Fruit fly (Drosophila melanogaster) whole organism, prepupa: ENCODE measurements around the gene slmo.

Source experiments
- Blimp-1 ChIP-seq: fragments of 200-800 bp; sonication (Bioruptor generic); optimal IDR thresholded peaks from 3 replicates; lab custom pipeline; 2017; ENCODE audit warnings: missing biosample characterization, missing genetic modification characterization, mild to moderate bottlenecking, moderate library complexity, missing genetic modification reagents
- CG10631 ChIP-seq: fragments of 200-800 bp; sonication (Bioruptor generic); optimal IDR thresholded peaks from 2 replicates; lab custom pipeline; 2016; ENCODE audit warnings: missing biosample characterization, missing genetic modification characterization
- CG10669 ChIP-seq: fragments of 200-800 bp; sonication (Bioruptor generic); optimal IDR thresholded peaks from 3 replicates; lab custom pipeline; 2018; ENCODE audit warnings: missing biosample characterization, mild to moderate bottlenecking, missing genetic modification characterization, moderate library complexity
- CG11762 ChIP-seq: fragments of 200-800 bp; sonication (Bioruptor generic); optimal IDR thresholded peaks from 3 replicates; lab custom pipeline; 2016; ENCODE audit warnings: missing biosample characterization, missing genetic modification characterization; ENCODE audit not compliant: insufficient read depth
- CG11902 ChIP-seq: fragments of 200-800 bp; sonication (Bioruptor generic); optimal IDR thresholded peaks from 3 replicates; lab custom pipeline; 2016; ENCODE audit warnings: missing biosample characterization, missing genetic modification characterization
- CG15336 ChIP-seq: fragments of 200-800 bp; sonication (Bioruptor generic); IDR thresholded peaks from 2 replicates; pipeline ENCODE4 v1.3.6; 2022; ENCODE audit warnings: missing biosample characterization, missing genetic modification characterization
- CG1621 ChIP-seq: fragments of 200-800 bp; sonication (Bioruptor generic); optimal IDR thresholded peaks from 3 replicates; lab custom pipeline; 2018; ENCODE audit warnings: missing biosample characterization, mild to moderate bottlenecking, missing genetic modification characterization
- CG31627 ChIP-seq: fragments of 200-800 bp; sonication (Bioruptor generic); optimal IDR thresholded peaks from 3 replicates; lab custom pipeline; 2016; ENCODE audit warnings: missing biosample characterization, missing genetic modification characterization
- CG3919 ChIP-seq: fragments of 200-800 bp; sonication (Bioruptor generic); optimal IDR thresholded peaks from 3 replicates; lab custom pipeline; 2016; ENCODE audit warnings: missing biosample characterization, missing genetic modification characterization
- CG4318 ChIP-seq: fragments of 200-800 bp; sonication (Bioruptor generic); optimal IDR thresholded peaks from 3 replicates; lab custom pipeline; 2017; ENCODE audit warnings: missing biosample characterization, mild to moderate bottlenecking, missing genetic modification characterization
- CG6792 ChIP-seq: fragments of 200-800 bp; sonication (Bioruptor generic); optimal IDR thresholded peaks from 3 replicates; lab custom pipeline; 2016; ENCODE audit warnings: missing biosample characterization, missing genetic modification characterization
- CG6808 ChIP-seq: fragments of 200-800 bp; sonication (Bioruptor generic); optimal IDR thresholded peaks from 3 replicates; lab custom pipeline; 2017; ENCODE audit warnings: missing biosample characterization, missing genetic modification characterization, mild to moderate bottlenecking, moderate library complexity, missing genetic modification reagents
- CG8119 ChIP-seq: fragments of 200-800 bp; sonication (Bioruptor generic); IDR thresholded peaks from 3 replicates; pipeline ENCODE4 v1.3.6; 2022; ENCODE audit warnings: missing biosample characterization, missing genetic modification characterization
- Eip75B ChIP-seq: fragments of 200-800 bp; sonication (Bioruptor generic); optimal IDR thresholded peaks from 3 replicates; lab custom pipeline; 2016; ENCODE audit warnings: missing biosample characterization, missing genetic modification characterization
- Eip93F ChIP-seq: fragments of 200-800 bp; sonication (Bioruptor generic); optimal IDR thresholded peaks from 2 replicates; lab custom pipeline; 2016; ENCODE audit warnings: missing biosample characterization, mild to moderate bottlenecking, missing genetic modification characterization
- Ets21C ChIP-seq: fragments of 200-800 bp; sonication (Bioruptor generic); optimal IDR thresholded peaks from 3 replicates; lab custom pipeline; 2016; ENCODE audit warnings: missing biosample characterization, missing genetic modification characterization
- Gug ChIP-seq: fragments of 200-800 bp; sonication (Bioruptor generic); IDR thresholded peaks from 2 replicates; pipeline ENCODE4 v1.3.6; 2022; ENCODE audit warnings: missing biosample characterization, missing genetic modification characterization
- Hr39 ChIP-seq: fragments of 200-800 bp; sonication (Bioruptor generic); optimal IDR thresholded peaks from 2 replicates; lab custom pipeline; 2016; ENCODE audit warnings: missing biosample characterization, missing genetic modification characterization
- Hr4 ChIP-seq: fragments of 200-800 bp; sonication (Bioruptor generic); optimal IDR thresholded peaks from 3 replicates; lab custom pipeline; 2016; ENCODE audit warnings: missing biosample characterization, missing genetic modification characterization
- Smox ChIP-seq: fragments of 200-800 bp; sonication (Bioruptor generic); optimal IDR thresholded peaks from 3 replicates; lab custom pipeline; 2016; ENCODE audit warnings: missing biosample characterization, missing genetic modification characterization
- Sox102F ChIP-seq: fragments of 200-800 bp; sonication (Bioruptor generic); optimal IDR thresholded peaks from 2 replicates; lab custom pipeline; 2016; ENCODE audit warnings: missing biosample characterization, mild to moderate bottlenecking, missing genetic modification characterization
- Sox14 ChIP-seq: fragments of 200-800 bp; sonication (Bioruptor generic); optimal IDR thresholded peaks from 3 replicates; lab custom pipeline; 2016; ENCODE audit warnings: missing biosample characterization, missing genetic modification characterization
- Sox15 ChIP-seq: fragments of 200-800 bp; sonication (Bioruptor generic); optimal IDR thresholded peaks from 3 replicates; lab custom pipeline; 2016; ENCODE audit warnings: missing biosample characterization, missing genetic modification characterization
- achi ChIP-seq: fragments of 200-800 bp; sonication (Bioruptor generic); optimal IDR thresholded peaks from 3 replicates; lab custom pipeline; 2016; ENCODE audit warnings: missing biosample characterization, missing genetic modification characterization
- acj6 ChIP-seq: fragments of 200-800 bp; sonication (Bioruptor generic); optimal IDR thresholded peaks from 3 replicates; lab custom pipeline; 2016; ENCODE audit warnings: missing biosample characterization, missing genetic modification characterization
- dac ChIP-seq: fragments of 200-800 bp; sonication (Bioruptor generic); optimal IDR thresholded peaks from 2 replicates; lab custom pipeline; 2017; ENCODE audit warnings: missing biosample characterization, mild to moderate bottlenecking, missing genetic modification characterization
- eg ChIP-seq: fragments of 200-800 bp; sonication (Bioruptor generic); IDR thresholded peaks from 3 replicates; pipeline ENCODE4 v1.3.6; 2022; ENCODE audit warnings: missing biosample characterization, missing genetic modification characterization
- fd59A ChIP-seq: fragments of 200-800 bp; sonication (Bioruptor generic); optimal IDR thresholded peaks from 2 replicates; lab custom pipeline; 2017; ENCODE audit warnings: missing biosample characterization, mild to moderate bottlenecking, missing genetic modification characterization, missing genetic modification reagents
- fd85E ChIP-seq: fragments of 200-800 bp; sonication (Bioruptor generic); optimal IDR thresholded peaks from 3 replicates; lab custom pipeline; 2016; ENCODE audit warnings: missing biosample characterization, missing genetic modification characterization
- net ChIP-seq: fragments of 200-800 bp; sonication (Bioruptor generic); optimal IDR thresholded peaks from 3 replicates; lab custom pipeline; 2016; ENCODE audit warnings: missing biosample characterization, missing genetic modification characterization
- salr ChIP-seq, 2 experiments: fragments of 200-800 bp; sonication (Bioruptor generic); optimal IDR thresholded peaks; 3 replicates each; lab custom pipeline; 2016 to 2018; ENCODE audit warnings: missing biosample characterization in 2 of 2, missing genetic modification characterization in 2 of 2, mild to moderate bottlenecking in 1 of 2
- svp ChIP-seq: fragments of 200-800 bp; sonication (Bioruptor generic); peaks from one replicate; lab custom pipeline; 2016; ENCODE audit warnings: missing biosample characterization, missing genetic modification characterization
- vri ChIP-seq: fragments of 200-800 bp; sonication (Bioruptor generic); optimal IDR thresholded peaks from 3 replicates; lab custom pipeline; 2016; ENCODE audit warnings: missing biosample characterization, mild to moderate bottlenecking, missing genetic modification characterization

Gene slmo

DNA sequence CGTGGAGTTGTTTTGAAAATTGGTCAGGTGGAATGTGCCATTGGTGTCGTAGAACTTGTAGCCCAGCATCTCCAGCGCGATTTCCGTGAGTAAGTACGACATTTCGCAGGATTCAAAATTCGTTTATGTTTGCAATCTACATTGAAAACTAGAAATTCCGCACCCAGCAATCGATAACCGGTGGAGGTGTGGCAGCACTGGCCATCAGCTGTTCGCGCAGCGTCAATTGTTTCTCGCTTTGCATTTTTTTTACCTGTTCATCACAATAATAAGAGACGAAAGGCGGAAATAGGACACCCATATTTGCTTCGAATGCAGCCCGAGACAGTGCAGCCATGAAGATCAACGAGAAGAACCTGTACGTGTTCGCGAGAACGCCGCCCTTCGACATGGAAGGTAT, at the start of gene slmo, which contains the start of gene CG34179:
slmo (minus strand) TSS at position 165 of the 400 bp plus-strand sequence.
CG34179 (minus strand) TSS at position 165 of the 400 bp plus-strand sequence.
- TF ChIP-seq vri (no peak), CG31627 (no peak), Ets21C (GFP tag; lab: Kevin White, UChicago) (no peak), CG15336 (GFP tag; lab: Robert Waterston, UW) (no peak), dac (GFP tag; lab: Kevin White, UChicago) (no peak), Hr4 (GFP tag; lab: Kevin White, UChicago) (no peak), CG4318 (GFP tag; lab: Kevin White, UChicago) (no peak), CG1621 (tag; lab: Kevin White, UChicago) (no peak), Gug (GFP tag; lab: Robert Waterston, UW) (no peak), achi (GFP tag; lab: Kevin White, UChicago) (no peak), Hr39 (no peak)
- TF ChIP-seq, all 60 proteins: peak for 0

dm6 chr2L:6092300-6092699, 43.8 kb upstream of the slmo start:
- TF ChIP-seq CG10669 (GFP tag; lab: Kevin White, UChicago) (no peak), achi (GFP tag; lab: Kevin White, UChicago) (no peak), CG3919 (GFP tag; lab: Kevin White, UChicago) (no peak), CG6792 (no peak), eg (no peak), CG11762 (GFP tag; lab: Kevin White, UChicago) (no peak), Sox102F (GFP tag; lab: Kevin White, UChicago) (no peak), salr (GFP tag; optimal IDR thresholded peaks at IDR 0.05; lab: Kevin White, UChicago) (no peak), Blimp-1 (GFP tag; lab: Kevin White, UChicago) (no peak), CG4318 (GFP tag; lab: Kevin White, UChicago) (no peak), Smox (GFP tag; lab: Kevin White, UChicago) (no peak), Sox15 (no peak), fd85E (GFP tag; lab: Kevin White, UChicago) (no peak)

DNA sequence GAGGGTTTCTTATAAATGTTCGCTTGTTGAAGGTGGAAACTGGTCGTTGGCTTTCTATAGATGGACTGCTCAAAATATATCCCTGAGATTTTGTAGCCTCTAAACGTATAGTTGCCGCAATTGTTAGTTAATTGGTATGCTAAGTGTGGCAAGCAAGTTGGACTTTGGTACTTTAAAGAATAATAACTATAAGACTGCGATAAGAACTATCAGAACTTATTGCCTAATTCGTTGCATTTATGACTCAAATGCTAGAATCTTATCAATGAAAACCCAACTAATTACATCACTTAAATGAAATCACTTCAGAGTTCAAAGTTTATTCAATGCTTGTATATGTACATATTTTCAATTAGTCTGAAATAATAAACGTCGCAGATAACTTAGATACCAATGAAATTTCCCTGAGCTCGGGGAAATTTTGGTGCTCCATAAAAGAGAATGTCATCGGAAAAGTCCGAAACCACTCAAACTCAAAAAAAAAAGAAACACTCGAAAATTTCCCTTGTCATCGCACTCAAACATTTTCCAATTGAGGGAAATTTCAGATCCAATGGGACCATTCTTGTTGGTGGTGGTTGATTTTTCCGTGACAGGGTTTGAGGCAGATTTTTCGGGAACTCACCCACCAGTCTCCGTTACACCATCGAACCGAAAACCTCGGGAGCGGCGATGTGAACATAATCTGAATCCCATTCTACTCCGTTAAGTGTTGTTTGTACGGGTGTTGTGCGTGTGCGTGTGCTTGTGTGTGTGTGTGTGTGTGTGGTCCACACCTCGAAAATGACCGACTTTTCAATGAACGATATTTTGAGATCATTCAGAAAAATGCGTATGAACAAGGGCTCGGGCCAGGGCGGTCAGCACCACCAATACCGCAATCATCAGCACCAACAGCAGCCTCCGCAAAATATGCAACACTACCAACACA, 42.5 kb upstream of the slmo start, which contains the start of gene CG45075:
CG45075 (plus strand) TSS at position 627 of the 931 bp plus-strand sequence.
- TF ChIP-seq CG11902 (GFP tag; lab: Kevin White, UChicago), result no peak
- TF ChIP-seq Eip75B (GFP tag; lab: Kevin White, UChicago), result no peak
- no peak for TF ChIP-seq CG3919 (GFP tag; lab: Kevin White, UChicago)
- no peak for TF ChIP-seq Hr4 (GFP tag; lab: Kevin White, UChicago)
- TF ChIP-seq svp (GFP tag; lab: Kevin White, UChicago), result no peak
- no peak for TF ChIP-seq Blimp-1 (GFP tag; lab: Kevin White, UChicago)
- TF ChIP-seq acj6 (GFP tag; lab: Kevin White, UChicago), result no peak
- no peak for TF ChIP-seq CG15336 (GFP tag; lab: Robert Waterston, UW)
- TF ChIP-seq CG4318 (GFP tag; lab: Kevin White, UChicago), result no peak
- TF ChIP-seq Eip93F (GFP tag; lab: Kevin White, UChicago), result no peak
- no peak for TF ChIP-seq fd59A (GFP tag; lab: Kevin White, UChicago)
- no peak for TF ChIP-seq CG10631
- TF ChIP-seq achi (GFP tag; lab: Kevin White, UChicago), result no peak
- no peak for TF ChIP-seq net (GFP tag; lab: Kevin White, UChicago)
- TF ChIP-seq, all 60 proteins: peak for 0

dm6 chr2L:6090365-6090764, 41.9 kb upstream of the slmo start:
- TF ChIP-seq fd59A (GFP tag; lab: Kevin White, UChicago) (no peak), Sox14 (no peak), achi (GFP tag; lab: Kevin White, UChicago) (no peak), CG8119 (GFP tag; lab: Robert Waterston, UW) (no peak), CG6808 (GFP tag; lab: Kevin White, UChicago) (no peak)
- TF ChIP-seq, all 60 proteins: peak for 0
